Worm (Caenorhabditis elegans): ENCODE measurements around the gene snai-1.

The snai-1 gene

DNA sequence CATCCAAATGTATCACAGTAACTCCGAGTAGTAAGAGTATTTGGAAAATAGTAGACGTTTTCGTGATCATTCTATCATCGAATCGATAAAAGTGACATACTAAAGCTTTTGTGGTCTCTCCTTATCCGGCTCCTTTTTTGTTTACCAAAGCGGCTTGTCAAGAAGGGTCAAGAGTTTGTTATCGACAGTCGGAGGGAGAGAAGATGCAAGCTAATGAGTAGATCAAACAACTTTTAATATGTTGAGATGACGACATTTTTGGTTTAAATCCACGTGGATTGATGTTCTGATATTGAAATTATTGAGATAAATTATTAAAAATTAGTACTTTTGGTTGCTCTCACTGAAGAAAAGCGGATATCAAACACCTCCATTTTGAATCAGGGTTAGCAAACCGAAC, 22.2 kb downstream of the snai-1 start, which contains the start of gene T21D12.7:
Gene T21D12.7, minus strand, starts transcription at position 101 of the 400 bp plus-strand sequence.
- TF ChIP-seq snpc-4 (tag; optimal IDR thresholded peaks at IDR 0.05) (no peak), nhr-25 (tag; optimal IDR thresholded peaks at IDR 0.05) (no peak), mbf-1 (tag; optimal IDR thresholded peaks at IDR 0.05) (no peak), peb-1 (tag; optimal IDR thresholded peaks at IDR 0.05) (no peak), mab-5 (tag; optimal IDR thresholded peaks at IDR 0.05) (no peak), unc-55 (GFP tag; optimal IDR thresholded peaks at IDR 0.05) (no peak), ztf-1 (GFP tag; conservative IDR thresholded peaks at IDR 0.05) (no peak)

DNA sequence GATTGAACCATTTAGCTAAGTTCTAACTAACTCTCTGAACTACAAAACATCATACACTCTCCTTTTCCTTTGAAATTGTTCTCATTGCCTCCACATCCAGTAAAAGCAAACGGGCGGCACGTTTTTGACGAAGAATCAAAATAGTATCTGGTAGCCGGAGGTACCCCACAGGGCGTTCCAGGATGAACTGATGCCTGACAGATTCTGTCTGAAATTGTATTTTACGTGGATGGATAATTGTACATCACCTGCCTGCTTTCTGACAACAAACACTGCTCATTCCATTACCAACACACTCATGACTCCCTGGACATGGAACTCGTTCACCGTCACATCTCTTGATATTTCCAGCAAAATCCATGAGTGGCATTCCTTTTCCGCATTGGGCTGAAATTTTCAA, 23.1 kb downstream of the snai-1 start:
- TF ChIP-seq unc-55 (GFP tag; optimal IDR thresholded peaks at IDR 0.05) = no peak
- no peak for TF ChIP-seq sem-4 (tag; optimal IDR thresholded peaks at IDR 0.05)
- TF ChIP-seq mdl-1 (tag; optimal IDR thresholded peaks at IDR 0.05) = no peak
- TF ChIP-seq mab-5 (tag; optimal IDR thresholded peaks at IDR 0.05) = no peak
- no peak for TF ChIP-seq alr-1 (tag; optimal IDR thresholded peaks at IDR 0.05)
- TF ChIP-seq Y55F3AM.14 (GFP tag; optimal IDR thresholded peaks at IDR 0.05) = no peak
- TF ChIP-seq lin-39 (tag; optimal IDR thresholded peaks at IDR 0.05) = no peak
- TF ChIP-seq elt-1 (tag; optimal IDR thresholded peaks at IDR 0.05) = no peak
- TF ChIP-seq blmp-1 (tag; optimal IDR thresholded peaks at IDR 0.05; ENCODE audit: insufficient read depth) = no peak
- no peak for TF ChIP-seq R02D3.7 (tag; optimal IDR thresholded peaks at IDR 0.05)
- TF ChIP-seq unc-39 (tag; optimal IDR thresholded peaks at IDR 0.05) = no peak
- no peak for TF ChIP-seq nhr-6 (tag; optimal IDR thresholded peaks at IDR 0.05)
- no peak for TF ChIP-seq nhr-11 (tag; optimal IDR thresholded peaks at IDR 0.05)
- TF ChIP-seq ztf-1 (GFP tag; conservative IDR thresholded peaks at IDR 0.05) = no peak
- TF ChIP-seq elt-3 (tag; optimal IDR thresholded peaks at IDR 0.05) = no peak
- no peak for TF ChIP-seq nhr-21 (tag; optimal IDR thresholded peaks at IDR 0.05)
- no peak for TF ChIP-seq nhr-25 (tag; optimal IDR thresholded peaks at IDR 0.05)

DNA sequence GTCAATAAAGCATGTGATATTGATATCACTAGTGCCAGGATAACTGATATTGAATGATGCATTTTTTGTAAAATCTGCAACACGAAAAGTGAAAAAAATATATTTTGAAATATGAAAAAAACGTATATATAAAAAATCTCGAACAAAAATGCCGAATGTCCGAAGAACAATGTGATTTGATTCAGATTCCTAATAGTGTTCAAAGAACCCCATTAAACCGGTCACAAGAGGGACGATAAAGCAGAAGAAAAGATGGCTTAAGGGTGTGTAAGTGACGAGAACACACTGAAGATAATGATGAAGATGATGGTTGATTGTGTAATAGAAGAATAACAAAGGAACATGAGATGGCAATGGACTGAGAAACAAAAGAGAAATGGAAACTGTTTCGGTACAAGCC, 25.5 kb downstream of the snai-1 start, which contains the start of gene T21D12.14:
Gene T21D12.14, minus strand, starts transcription at position 101 of the 400 bp plus-strand sequence.
- TF ChIP-seq mdl-1 (tag; optimal IDR thresholded peaks at IDR 0.05) (no peak), mab-5 (tag; optimal IDR thresholded peaks at IDR 0.05) (no peak), lin-39 (tag; optimal IDR thresholded peaks at IDR 0.05) (no peak), skn-1 (tag; optimal IDR thresholded peaks at IDR 0.05) (no peak), F13H6.1 (tag; optimal IDR thresholded peaks at IDR 0.05) (no peak), nhr-77 (tag; optimal IDR thresholded peaks at IDR 0.05) (no peak), blmp-1 (tag; optimal IDR thresholded peaks at IDR 0.05; ENCODE audit: insufficient read depth) (no peak)

DNA sequence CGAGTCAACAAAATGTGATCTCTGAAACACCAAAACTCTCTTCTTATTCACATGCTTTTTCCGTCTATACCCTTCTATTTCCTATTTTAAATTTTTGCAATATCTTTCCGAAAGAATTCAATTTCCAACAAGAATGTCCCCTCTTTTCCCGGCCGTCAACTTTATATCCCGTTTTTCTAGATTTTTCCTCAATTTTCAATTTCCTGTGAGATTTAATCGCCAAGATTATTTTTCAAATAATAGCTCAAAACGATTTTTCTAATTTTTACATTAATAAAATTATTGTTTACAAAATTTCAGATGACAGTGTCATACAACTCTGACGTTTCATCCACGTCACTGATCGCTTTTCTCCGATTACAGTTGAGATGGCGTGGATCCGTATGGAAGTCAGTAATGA, 30.2 kb downstream of the snai-1 start, which contains the start of gene best-19:
Gene best-19, plus strand, starts transcription at position 301 of the 400 bp plus-strand sequence.
- TF ChIP-seq nhr-237 (tag; optimal IDR thresholded peaks at IDR 0.05) (no peak), lin-39 (tag; optimal IDR thresholded peaks at IDR 0.05) (no peak), mab-5 (tag; optimal IDR thresholded peaks at IDR 0.05) (no peak), lsy-2 (tag; optimal IDR thresholded peaks at IDR 0.05) (no peak), peb-1 (tag; optimal IDR thresholded peaks at IDR 0.05) (no peak), lin-13 (GFP tag; optimal IDR thresholded peaks at IDR 0.05) (no peak), ceh-82 (tag; optimal IDR thresholded peaks at IDR 0.05) (no peak), dmd-4 (tag; optimal IDR thresholded peaks at IDR 0.05) (no peak), ztf-4 (tag; optimal IDR thresholded peaks at IDR 0.05) (no peak)

DNA sequence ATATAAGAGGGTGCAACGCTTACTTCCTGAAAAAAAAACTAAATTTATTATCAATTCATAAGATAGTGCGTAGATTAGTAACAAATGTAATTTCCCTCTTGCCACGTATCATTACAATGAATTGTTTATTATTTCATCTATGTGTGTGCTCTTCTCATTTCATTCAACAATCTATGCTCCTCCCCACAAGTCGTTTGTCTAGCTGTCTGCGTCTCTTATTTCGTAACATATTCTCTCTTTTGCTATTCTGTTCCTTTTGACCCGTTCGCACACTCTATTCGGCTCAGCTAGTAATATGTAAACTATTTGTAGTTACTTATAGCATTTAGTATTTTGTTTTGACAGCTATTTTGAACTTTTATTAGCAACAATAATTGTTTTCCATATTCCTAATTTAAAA, 31.5 kb downstream of the snai-1 start:
- TF ChIP-seq C34F6.9 (tag; optimal IDR thresholded peaks at IDR 0.05) = peak; percentile 29
- no peak for TF ChIP-seq alr-1 (tag; optimal IDR thresholded peaks at IDR 0.05)
- TF ChIP-seq crh-2 (tag; optimal IDR thresholded peaks at IDR 0.05) = peak; percentile 67
- peak; percentile 15 for TF ChIP-seq sma-9 (GFP tag; optimal IDR thresholded peaks at IDR 0.05)
- no peak for TF ChIP-seq sma-9 (tag; optimal IDR thresholded peaks at IDR 0.05)

DNA sequence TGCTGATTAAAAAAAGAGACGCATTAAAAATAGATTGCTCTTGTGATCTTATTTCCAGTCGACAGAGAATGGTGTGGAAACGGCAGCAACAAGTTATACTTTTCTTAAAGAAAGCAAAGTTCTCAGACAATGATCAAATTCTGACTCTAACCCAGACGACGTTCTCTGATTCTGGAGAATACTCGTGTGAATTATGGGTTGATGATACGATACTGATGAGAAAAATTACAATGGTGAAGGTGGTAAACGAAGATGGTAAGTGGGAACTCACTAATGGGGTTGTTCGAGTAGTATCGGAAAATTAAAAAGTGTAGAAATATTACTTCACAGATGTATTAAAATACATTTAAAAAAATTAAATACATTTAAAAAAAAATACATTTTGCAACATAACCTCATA, 35.2 kb downstream of the snai-1 start:
- TF ChIP-seq dmd-4 (tag; optimal IDR thresholded peaks at IDR 0.05) (no peak), unc-55 (GFP tag; optimal IDR thresholded peaks at IDR 0.05) (no peak), elt-3 (tag; optimal IDR thresholded peaks at IDR 0.05) (no peak), F13H6.1 (tag; optimal IDR thresholded peaks at IDR 0.05) (no peak), lin-39 (tag; optimal IDR thresholded peaks at IDR 0.05) (no peak), aly-2 (tag; optimal IDR thresholded peaks at IDR 0.05) (no peak), R02D3.7 (tag; optimal IDR thresholded peaks at IDR 0.05) (no peak), gmeb-1 (tag; optimal IDR thresholded peaks at IDR 0.05) (no peak), snpc-4 (tag; optimal IDR thresholded peaks at IDR 0.05) (no peak), ZK546.5 (tag; optimal IDR thresholded peaks at IDR 0.05) (no peak), unc-62 (GFP tag; optimal IDR thresholded peaks at IDR 0.05) (no peak), crh-2 (tag; optimal IDR thresholded peaks at IDR 0.05) (no peak), nhr-23 (tag; optimal IDR thresholded peaks at IDR 0.05) (no peak), nhr-11 (tag; optimal IDR thresholded peaks at IDR 0.05) (no peak), fos-1 (tag; optimal IDR thresholded peaks at IDR 0.05) (no peak), sma-9 (GFP tag; optimal IDR thresholded peaks at IDR 0.05) (no peak), sma-9 (tag; optimal IDR thresholded peaks at IDR 0.05) (no peak)

Measured in whole organism, L2 larva.